Worm (Caenorhabditis elegans): ENCODE measurements around the gene grd-1.

- TF ChIP-seq lin-39 (tag; optimal IDR thresholded peaks at IDR 0.05) (no peak), hlh-4 (tag; optimal IDR thresholded peaks at IDR 0.05) (no peak), irx-1 (tag; optimal IDR thresholded peaks at IDR 0.05) (no peak), dsc-1 (tag; optimal IDR thresholded peaks at IDR 0.05) (no peak), nhr-237 (tag; optimal IDR thresholded peaks at IDR 0.05) (no peak), aly-2 (tag; optimal IDR thresholded peaks at IDR 0.05) (no peak), mdl-1 (tag; optimal IDR thresholded peaks at IDR 0.05) (no peak), nhr-76 (tag; optimal IDR thresholded peaks at IDR 0.05) (no peak), unc-86 (tag; optimal IDR thresholded peaks at IDR 0.05) (no peak), mab-9 (GFP tag; IDR thresholded peaks at IDR 0.05) (no peak), ama-1 (optimal IDR thresholded peaks at IDR 0.05) (no peak), snpc-4 (tag; optimal IDR thresholded peaks at IDR 0.05) (no peak), blmp-1 (tag; optimal IDR thresholded peaks at IDR 0.05) (no peak)
Measured at ce11 chrX:11160537-11160936, 51.3 kb downstream of the grd-1 start, which contains the start of gene C05C9.1.

Data from whole organism, L1 larva.